Fruit fly (Drosophila melanogaster) whole organism, embryonic: Measurements from ENCODE around the gene Brms1.

ENCODE experiments used
- ATbp ChIP-seq: fragments of 200-800 bp; sonication (Bioruptor generic); optimal IDR thresholded peaks from 2 replicates; lab custom pipeline; 2017; ENCODE audit warnings: missing biosample characterization, mild to moderate bottlenecking, missing genetic modification characterization, missing genetic modification reagents
- Atf-2 ChIP-seq: fragments of 200-800 bp; sonication (Bioruptor generic); optimal IDR thresholded peaks from 2 replicates; lab custom pipeline; 2016; ENCODE audit warnings: missing biosample characterization, missing genetic modification characterization
- Bdp1 ChIP-seq: fragments of 200-800 bp; sonication (Bioruptor generic); optimal IDR thresholded peaks from 3 replicates; lab custom pipeline; 2016; ENCODE audit warnings: missing biosample characterization, missing genetic modification characterization
- C15 ChIP-seq: fragments of 200-800 bp; sonication (Bioruptor generic); IDR thresholded peaks from 3 replicates; pipeline ENCODE4 v1.3.6; 2022; ENCODE audit warnings: missing biosample characterization, missing genetic modification characterization
- CG10147 ChIP-seq: fragments of 200-800 bp; sonication (Bioruptor generic); optimal IDR thresholded peaks from 2 replicates; lab custom pipeline; 2019; ENCODE audit warnings: missing biosample characterization, mild to moderate bottlenecking, missing genetic modification characterization, moderate library complexity
- CG11696 ChIP-seq: fragments of 200-800 bp; sonication (Bioruptor generic); IDR thresholded peaks from 2 replicates; pipeline ENCODE4 v1.3.6; 2022; ENCODE audit warnings: missing biosample characterization, missing genetic modification characterization
- CG13123 ChIP-seq: fragments of 200-800 bp; sonication (Bioruptor generic); optimal IDR thresholded peaks from 2 replicates; lab custom pipeline; 2016; ENCODE audit warnings: missing biosample characterization, missing genetic modification characterization
- CG13775 ChIP-seq: fragments of 200-800 bp; sonication (Bioruptor generic); optimal IDR thresholded peaks from 3 replicates; lab custom pipeline; 2017; ENCODE audit warnings: missing biosample characterization, mild to moderate bottlenecking, missing genetic modification characterization
- CG14667 ChIP-seq: fragments of 200-800 bp; sonication (Bioruptor generic); IDR thresholded peaks from 2 replicates; pipeline ENCODE4 v1.3.6; 2022; ENCODE audit warnings: missing biosample characterization, missing genetic modification characterization
- CG14710 ChIP-seq: fragments of 200-800 bp; sonication (Bioruptor generic); optimal IDR thresholded peaks from 3 replicates; lab custom pipeline; 2019; ENCODE audit warnings: missing biosample characterization, mild to moderate bottlenecking, missing genetic modification characterization, moderate library complexity
- CG1602 ChIP-seq: fragments of 200-800 bp; sonication (Bioruptor generic); optimal IDR thresholded peaks from 3 replicates; lab custom pipeline; 2016; ENCODE audit warnings: missing biosample characterization, missing genetic modification characterization
- CG1603 ChIP-seq: fragments of 200-800 bp; sonication (Bioruptor generic); optimal IDR thresholded peaks from 2 replicates; lab custom pipeline; 2019; ENCODE audit warnings: missing biosample characterization, mild to moderate bottlenecking, missing genetic modification characterization, moderate library complexity
- CG17186 ChIP-seq: fragments of 200-800 bp; sonication (Bioruptor generic); optimal IDR thresholded peaks from 3 replicates; lab custom pipeline; 2017; ENCODE audit warnings: missing biosample characterization, missing genetic modification reagents, missing genetic modification characterization
- CG17361 ChIP-seq: fragments of 200-800 bp; sonication (Bioruptor generic); IDR thresholded peaks from 3 replicates; pipeline ENCODE4 v1.3.6; 2022; ENCODE audit warnings: missing biosample characterization, missing genetic modification characterization
- CG31365 ChIP-seq: fragments of 200-800 bp; sonication (Bioruptor generic); optimal IDR thresholded peaks from 2 replicates; lab custom pipeline; 2018; ENCODE audit warnings: missing biosample characterization, mild to moderate bottlenecking, missing genetic modification characterization
- CG43689 ChIP-seq: fragments of 200-800 bp; sonication (Bioruptor generic); IDR thresholded peaks from 2 replicates; pipeline ENCODE4 v1.3.6; 2022; ENCODE audit warnings: missing biosample characterization, missing genetic modification characterization
- CG6765 ChIP-seq: fragments of 200-800 bp; sonication (Bioruptor generic); optimal IDR thresholded peaks from 3 replicates; lab custom pipeline; 2017; ENCODE audit warnings: missing biosample characterization, mild to moderate bottlenecking, missing genetic modification characterization
- CG7271 ChIP-seq: fragments of 200-800 bp; sonication (Bioruptor generic); optimal IDR thresholded peaks from 2 replicates; lab custom pipeline; 2018; ENCODE audit warnings: missing biosample characterization, mild to moderate bottlenecking, missing genetic modification characterization, moderate library complexity
- CG7786 ChIP-seq: fragments of 200-800 bp; sonication (Bioruptor generic); optimal IDR thresholded peaks from 2 replicates; lab custom pipeline; 2016; ENCODE audit warnings: missing biosample characterization, missing genetic modification characterization
- CG9932 ChIP-seq: fragments of 200-800 bp; sonication (Bioruptor generic); IDR thresholded peaks from 2 replicates; pipeline ENCODE4 v1.3.6; 2022; ENCODE audit warnings: missing biosample characterization, missing genetic modification characterization
- D19B ChIP-seq: fragments of 200-800 bp; sonication (Bioruptor generic); optimal IDR thresholded peaks from 2 replicates; lab custom pipeline; 2017; ENCODE audit warnings: missing biosample characterization, mild to moderate bottlenecking, missing genetic modification characterization
- Dip3 ChIP-seq: fragments of 200-800 bp; sonication (Bioruptor generic); optimal IDR thresholded peaks from 3 replicates; lab custom pipeline; 2016; ENCODE audit warnings: missing biosample characterization, missing genetic modification characterization
- Hmx ChIP-seq: fragments of 200-800 bp; sonication (Bioruptor generic); optimal IDR thresholded peaks from 2 replicates; lab custom pipeline; 2016; ENCODE audit warnings: missing biosample characterization, missing genetic modification characterization
- Hr51 ChIP-seq, 2 experiments: fragments of 200-800 bp; sonication (Bioruptor generic); optimal IDR thresholded peaks; 2 replicates in 1 of 2; 3 replicates in 1 of 2; lab custom pipeline; 2016 to 2018; ENCODE audit warnings: missing biosample characterization in 2 of 2, missing genetic modification characterization in 2 of 2, mild to moderate bottlenecking in 1 of 2, moderate library complexity in 1 of 2
- Hr78 ChIP-seq, 2 experiments: fragments of 200-800 bp in 1 of 2; fragments of >200 bp in 1 of 2; sonication (Bioruptor generic) in 1 of 2; optimal IDR thresholded peaks; 2 replicates each; lab custom pipeline; 2017 to 2019; ENCODE audit warnings: missing biosample characterization in 2 of 2, missing genetic modification characterization in 2 of 2, mild to moderate bottlenecking in 1 of 2, moderate library complexity in 1 of 2
- Lhr ChIP-seq: fragments of 200-800 bp; sonication (Bioruptor generic); optimal IDR thresholded peaks from 3 replicates; lab custom pipeline; 2017; ENCODE audit warnings: mild to moderate bottlenecking, missing biosample characterization, missing genetic modification reagents, missing genetic modification characterization
- Med ChIP-seq: fragments of 200-800 bp; sonication (Bioruptor generic); peaks from one replicate; lab custom pipeline; 2016; ENCODE audit warnings: missing biosample characterization, missing genetic modification characterization, mild to moderate bottlenecking, inconsistent platforms, moderate library complexity
- Ptx1 ChIP-seq: fragments of 200-800 bp; sonication (Bioruptor generic); IDR thresholded peaks from 2 replicates; pipeline ENCODE4 v1.3.6; 2022; ENCODE audit warnings: missing biosample characterization, missing genetic modification characterization
- Spps ChIP-seq: fragments of 200-800 bp; sonication (Bioruptor generic); optimal IDR thresholded peaks from 2 replicates; lab custom pipeline; 2018; ENCODE audit warnings: missing biosample characterization, mild to moderate bottlenecking, missing genetic modification characterization
- Usf ChIP-seq: fragments of 200-800 bp; sonication (Bioruptor generic); optimal IDR thresholded peaks from 2 replicates; lab custom pipeline; 2017; ENCODE audit warnings: missing genotype, missing biosample characterization, missing genetic modification characterization
- al ChIP-seq: fragments of 200-800 bp; sonication (Bioruptor generic); IDR thresholded peaks from 2 replicates; pipeline ENCODE4 v1.3.6; 2022; ENCODE audit warnings: missing biosample characterization, missing genetic modification characterization
- amos ChIP-seq: fragments of 200-800 bp; sonication (Bioruptor generic); IDR thresholded peaks from 2 replicates; pipeline ENCODE4 v1.3.6; 2022; ENCODE audit warnings: missing biosample characterization, missing genetic modification characterization; ENCODE audit not compliant: partially characterized antibody
- ase ChIP-seq: fragments of 200-800 bp; sonication (Bioruptor generic); IDR thresholded peaks from 3 replicates; pipeline ENCODE4 v1.3.6; 2022; ENCODE audit warnings: missing biosample characterization, missing genetic modification characterization
- bab2 ChIP-seq: fragments of 200-800 bp; sonication (Bioruptor generic); optimal IDR thresholded peaks from 2 replicates; lab custom pipeline; 2016; ENCODE audit warnings: missing biosample characterization, missing genetic modification characterization
- chn ChIP-seq: fragments of 200-800 bp; sonication (Bioruptor generic); optimal IDR thresholded peaks from 2 replicates; lab custom pipeline; 2016; ENCODE audit warnings: missing biosample characterization, missing genetic modification characterization
- dm ChIP-seq: fragments of 200-800 bp; sonication (Bioruptor generic); optimal IDR thresholded peaks from 3 replicates; lab custom pipeline; 2016; ENCODE audit warnings: missing biosample characterization, missing genetic modification characterization
- dpn ChIP-seq, 2 experiments: fragments of 200-800 bp; sonication (Bioruptor generic); optimal IDR thresholded peaks; 3 replicates each; lab custom pipeline; 2016; ENCODE audit warnings: missing biosample characterization in 2 of 2, missing genetic modification characterization in 2 of 2
- dysf ChIP-seq: fragments of 200-800 bp; sonication (Bioruptor generic); IDR thresholded peaks from 3 replicates; pipeline ENCODE4 v1.3.6; 2022; ENCODE audit warnings: missing biosample characterization, missing genetic modification characterization
- en ChIP-seq: fragments of 200-800 bp; sonication (Bioruptor generic); optimal IDR thresholded peaks from 2 replicates; lab custom pipeline; 2016; ENCODE audit warnings: missing biosample characterization, missing genetic modification characterization
- exex ChIP-seq: fragments of 200-800 bp; sonication (Bioruptor generic); optimal IDR thresholded peaks from 4 replicates; lab custom pipeline; 2018; ENCODE audit warnings: missing biosample characterization, mild to moderate bottlenecking, missing genetic modification characterization, moderate library complexity
- fd102C ChIP-seq: fragments of 200-800 bp; sonication (Bioruptor generic); optimal IDR thresholded peaks from 2 replicates; lab custom pipeline; 2018; ENCODE audit warnings: missing biosample characterization, mild to moderate bottlenecking, missing genetic modification characterization, moderate library complexity
- gem ChIP-seq: fragments of 200-800 bp; sonication (Bioruptor generic); optimal IDR thresholded peaks from 2 replicates; lab custom pipeline; 2019; ENCODE audit warnings: missing biosample characterization, mild to moderate bottlenecking, missing genetic modification characterization, moderate library complexity
- gfzf ChIP-seq: fragments of 200-800 bp; sonication (Bioruptor generic); optimal IDR thresholded peaks from 2 replicates; lab custom pipeline; 2016; ENCODE audit warnings: missing biosample characterization, mild to moderate bottlenecking, missing genetic modification characterization, moderate library complexity
- grau ChIP-seq: fragments of 200-800 bp; optimal IDR thresholded peaks from 3 replicates; lab custom pipeline; 2019; ENCODE audit warnings: missing biosample characterization, mild to moderate bottlenecking, missing genetic modification characterization, moderate library complexity
- jumu ChIP-seq: fragments of 200-800 bp; sonication (Bioruptor generic); optimal IDR thresholded peaks from 3 replicates; lab custom pipeline; 2016; ENCODE audit warnings: missing biosample characterization, missing genetic modification characterization
- lmd ChIP-seq: fragments of 200-800 bp; sonication (Bioruptor generic); IDR thresholded peaks from 2 replicates; pipeline ENCODE4 v1.3.6; 2022; ENCODE audit warnings: missing biosample characterization, missing genetic modification characterization
- slbo ChIP-seq: fragments of 200-800 bp; sonication (Bioruptor generic); IDR thresholded peaks from 2 replicates; pipeline ENCODE4 v1.3.6; 2022; ENCODE audit warnings: missing biosample characterization, missing genetic modification characterization
- tup ChIP-seq: fragments of 200-800 bp; sonication (Bioruptor generic); optimal IDR thresholded peaks from 2 replicates; lab custom pipeline; 2016; ENCODE audit warnings: missing biosample characterization, mild to moderate bottlenecking, missing genetic modification characterization, moderate library complexity
- vvl ChIP-seq: fragments of 200-800 bp; sonication (Bioruptor generic); IDR thresholded peaks from 2 replicates; pipeline ENCODE4 v1.3.6; 2022; ENCODE audit warnings: missing biosample characterization, missing genetic modification characterization

The Brms1 gene

DNA sequence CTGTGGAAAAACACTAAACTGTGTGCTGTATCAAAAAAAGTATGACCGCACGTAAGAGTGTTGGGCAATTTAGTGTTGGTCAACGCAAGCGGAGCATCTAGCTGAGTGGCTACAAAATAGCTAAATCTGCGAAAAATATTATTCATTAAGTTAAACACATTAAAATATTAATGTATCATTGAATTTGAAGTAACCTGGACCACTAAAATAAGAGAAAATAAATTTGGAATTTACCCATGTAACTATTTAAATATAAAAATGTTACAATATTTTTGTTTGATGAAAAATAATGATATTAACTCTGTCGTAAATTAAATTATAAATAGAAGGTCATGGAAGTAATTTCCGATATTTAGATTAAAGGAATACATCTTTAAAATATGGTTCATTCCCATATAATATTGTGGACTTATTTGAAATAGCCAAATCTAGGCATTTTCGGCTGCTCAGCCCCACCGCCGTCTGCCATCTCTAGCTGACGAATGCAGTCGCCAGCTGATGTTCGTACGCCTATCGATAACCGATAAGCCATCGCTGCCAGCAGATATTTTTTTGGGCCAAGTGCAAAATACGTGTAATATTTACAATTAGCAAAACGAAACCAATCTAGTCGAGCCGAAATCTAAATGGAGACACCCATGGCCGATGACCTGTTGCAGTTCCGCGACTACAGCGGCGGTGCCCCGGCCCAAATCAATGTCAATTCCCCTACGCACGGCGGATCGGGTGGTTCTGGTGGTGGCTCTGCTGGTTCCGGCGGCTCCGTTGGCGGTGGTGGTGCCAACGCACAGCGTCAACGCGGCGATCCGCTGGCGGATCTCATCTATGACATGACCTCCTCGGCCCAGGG lies at the start of gene Brms1, which contains the start of gene CG4645 (continued):
- TF ChIP-seq CG7786 (peak; percentile 22), Usf (GFP tag; lab: Kevin White, UChicago) (peak; percentile 30), bab2 (GFP tag; lab: Kevin White, UChicago) (peak; percentile 39), CG7271 (tag; lab: Kevin White, UChicago) (no peak), Lhr (GFP tag; lab: Kevin White, UChicago) (peak; percentile 20), Hr78 (GFP tag; optimal IDR thresholded peaks at IDR 0.05; lab: Kevin White, UChicago) (no peak), CG43689 (no peak; the same call in 1 of the 2 replicates), CG17186 (GFP tag; lab: Kevin White, UChicago) (no peak), dysf (GFP tag; lab: Robert Waterston, UW) (peak; percentile 60; the same call in 1 of the 3 replicates), CG10147 (peak; percentile 16), tup (GFP tag; lab: Kevin White, UChicago) (no peak), amos (GFP tag; lab: Robert Waterston, UW) (0 out of 2 replicates have a peak, but pooled peaks have one; percentile 30), jumu (GFP tag; lab: Kevin White, UChicago) (no peak), exex (tag; lab: Kevin White, UChicago) (peak; percentile 25), fd102C (GFP tag; lab: Kevin White, UChicago) (no peak), Hr51 (GFP tag; optimal IDR thresholded peaks at IDR 0.05; lab: Kevin White, UChicago) (peak in 1 of 2 experiments; percentile 41), CG1603 (tag; lab: Kevin White, UChicago) (no peak), CG17361 (GFP tag; lab: Robert Waterston, UW) (peak; percentile 83), Dip3 (GFP tag; lab: Kevin White, UChicago) (no peak), gem (peak; percentile 73), CG11696 (GFP tag; lab: Robert Waterston, UW) (no peak), grau (tag; lab: Kevin White, UChicago) (peak; percentile 57), CG14667 (0 out of 2 replicates have a peak, but pooled peaks have one; percentile 21), dpn (GFP tag; optimal IDR thresholded peaks at IDR 0.05; lab: Kevin White, UChicago) (peak; percentile 1 to 55), CG1602 (GFP tag; lab: Kevin White, UChicago) (peak; percentile 62), lmd (GFP tag; lab: Robert Waterston, UW) (peak; percentile 36; the same call in 1 of the 2 replicates), Spps (no peak), chn (peak; percentile 15), CG14710 (tag; lab: Kevin White, UChicago) (peak; percentile 67), Atf-2 (GFP tag; lab: Kevin White, UChicago) (no peak), dm (GFP tag; lab: Kevin White, UChicago) (no peak), CG9932 (GFP tag; lab: Robert Waterston, UW) (peak; percentile 74), CG13123 (peak; percentile 21), en (GFP tag; lab: Kevin White, UChicago) (no peak), ATbp (peak; percentile 5), C15 (GFP tag; lab: Robert Waterston, UW) (no peak), CG6765 (GFP tag; lab: Kevin White, UChicago) (peak; percentile 8), al (GFP tag; lab: Robert Waterston, UW) (no peak), vvl (GFP tag; lab: Robert Waterston, UW) (peak; percentile 28; the same call in 1 of the 2 replicates), slbo (GFP tag; lab: Robert Waterston, UW) (peak; percentile 64), gfzf (GFP tag; lab: Kevin White, UChicago) (peak; percentile 44), ase (GFP tag; lab: Robert Waterston, UW) (no peak), Hmx (GFP tag; lab: Kevin White, UChicago) (no peak), CG13775 (peak; percentile 68), Med (peak; percentile 72), Ptx1 (peak; percentile 50), CG31365 (tag; lab: Kevin White, UChicago) (no peak), D19B (peak; percentile 12), Bdp1 (GFP tag; lab: Kevin White, UChicago) (no peak)
